Worm (Caenorhabditis elegans): ENCODE data around the gene F39F10.3.

The F39F10.3 gene

DNA sequence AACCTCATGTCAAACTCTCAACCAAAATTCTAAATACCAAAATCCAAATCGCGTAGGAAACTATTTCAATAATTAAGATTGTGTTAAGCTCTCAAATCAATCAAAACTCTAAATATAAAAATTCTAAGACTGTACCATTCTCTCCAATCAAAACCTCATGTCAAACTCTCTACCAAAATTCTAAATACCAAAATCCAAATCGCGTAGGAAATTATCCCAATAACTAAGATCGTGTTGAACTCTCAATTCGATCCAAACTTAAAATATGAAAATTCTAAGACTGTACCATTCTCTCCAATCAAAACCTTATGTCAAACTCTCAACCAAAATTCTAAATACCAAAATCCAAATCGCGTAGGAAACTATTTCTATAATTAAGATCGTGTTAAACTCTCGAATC, 40.6 kb downstream of the F39F10.3 start:
- TF ChIP-seq nhr-19 (GFP tag; conservative IDR thresholded peaks at IDR 0.05) (peak; percentile 44; the same call in 1 of the 2 replicates), mab-9 (GFP tag; IDR thresholded peaks at IDR 0.05) (peak; percentile 89), unc-98 (GFP tag; IDR thresholded peaks at IDR 0.05) (peak; percentile 40; the same call in 1 of the 2 replicates), isw-1 (GFP tag; IDR thresholded peaks at IDR 0.05) (peak; percentile 44), ceh-88 (GFP tag; IDR thresholded peaks at IDR 0.05) (peak; percentile 79), grh-1 (GFP tag; IDR thresholded peaks at IDR 0.05) (peak; percentile 67), ets-5 (GFP tag; IDR thresholded peaks at IDR 0.05) (0 out of 2 replicates have a peak, but pooled peaks have one; percentile 65)

DNA sequence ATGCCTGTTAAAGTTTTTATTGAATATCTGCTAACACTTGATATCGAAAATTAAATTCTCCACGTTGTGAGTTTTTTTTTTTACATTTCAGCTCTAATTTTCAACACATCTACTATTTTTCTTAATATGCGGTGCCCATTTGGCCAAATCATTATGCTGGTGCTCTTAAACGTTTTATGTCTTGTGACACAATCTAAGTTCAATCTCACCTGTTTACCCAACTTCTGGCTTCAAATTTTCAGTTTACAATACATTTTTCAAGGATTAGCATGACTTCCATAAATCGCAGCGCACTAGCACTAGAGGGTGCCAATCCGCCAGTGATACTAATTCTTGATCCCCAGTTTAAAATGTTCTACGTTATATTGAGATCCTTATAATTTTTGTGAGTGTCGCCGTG, 50.5 kb downstream of the F39F10.3 start:
- TF ChIP-seq ceh-88 (GFP tag; IDR thresholded peaks at IDR 0.05) (no peak), tlp-1 (tag; optimal IDR thresholded peaks at IDR 0.05) (no peak), nhr-76 (tag; optimal IDR thresholded peaks at IDR 0.05) (no peak), nhr-90 (tag; optimal IDR thresholded peaks at IDR 0.05; ENCODE audit: poor library complexity) (no peak), tbx-2 (tag; optimal IDR thresholded peaks at IDR 0.05) (no peak), elt-2 (tag; optimal IDR thresholded peaks at IDR 0.05) (no peak), ets-5 (GFP tag; IDR thresholded peaks at IDR 0.05) (no peak), nhr-11 (tag; optimal IDR thresholded peaks at IDR 0.05) (no peak), fos-1 (tag; optimal IDR thresholded peaks at IDR 0.05) (no peak), fkh-4 (tag; optimal IDR thresholded peaks at IDR 0.05; ENCODE audit: borderline replicate concordance) (no peak), unc-98 (GFP tag; IDR thresholded peaks at IDR 0.05) (no peak), alr-1 (tag; optimal IDR thresholded peaks at IDR 0.05; ENCODE audit: borderline replicate concordance) (no peak), hpl-2 (GFP tag; optimal IDR thresholded peaks at IDR 0.05) (no peak), lin-13 (GFP tag; optimal IDR thresholded peaks at IDR 0.05) (no peak), skn-1 (tag; optimal IDR thresholded peaks at IDR 0.05) (no peak), xbp-1 (tag; optimal IDR thresholded peaks at IDR 0.05) (no peak), dsc-1 (tag; optimal IDR thresholded peaks at IDR 0.05) (no peak), ces-1 (GFP tag; optimal IDR thresholded peaks at IDR 0.05) (no peak)

Measured in whole organism, L1 larva.